Fruit fly (Drosophila melanogaster) whole organism, pupa: ENCODE data around the gene CG33158.
A peak's percentile ranks its signal among the peaks of the same experiment; 100 is the strongest.

Experiments
- CG10348 ChIP-seq: fragments of 200-800 bp; sonication (Bioruptor generic); IDR thresholded peaks from 2 replicates; pipeline ENCODE4 v1.3.6; 2022; ENCODE audit warnings: missing biosample characterization, missing genetic modification characterization
- CG12605 ChIP-seq: fragments of 200-800 bp; sonication (Bioruptor generic); IDR thresholded peaks from 2 replicates; pipeline ENCODE4 v1.3.6; 2022; ENCODE audit warnings: missing biosample characterization, missing genetic modification characterization
- CG13204 ChIP-seq: fragments of 200-800 bp; sonication (Bioruptor generic); optimal IDR thresholded peaks from 2 replicates; lab custom pipeline; 2018; ENCODE audit warnings: missing biosample characterization, mild to moderate bottlenecking, missing genetic modification characterization, moderate library complexity
- CG14655 ChIP-seq: fragments of 200-800 bp; sonication (Bioruptor generic); optimal IDR thresholded peaks from 3 replicates; lab custom pipeline; 2017; ENCODE audit warnings: mild to moderate bottlenecking, missing biosample characterization, missing genetic modification reagents, missing genetic modification characterization
- CG15710 ChIP-seq: fragments of 200-800 bp; sonication (Bioruptor generic); optimal IDR thresholded peaks from 2 replicates; lab custom pipeline; 2018; ENCODE audit warnings: missing biosample characterization, mild to moderate bottlenecking, missing genetic modification characterization, moderate library complexity
- CG17806 ChIP-seq: fragments of 200-800 bp; sonication (Bioruptor generic); optimal IDR thresholded peaks from 2 replicates; lab custom pipeline; 2018; ENCODE audit warnings: missing biosample characterization, mild to moderate bottlenecking, missing genetic modification characterization, moderate library complexity
- CG32121 ChIP-seq: fragments of 200-800 bp; sonication (Bioruptor generic); IDR thresholded peaks from 2 replicates; pipeline ENCODE4 v1.3.6; 2022; ENCODE audit warnings: missing biosample characterization, missing genetic modification characterization
- CG34367 ChIP-seq: fragments of 200-800 bp; sonication (Bioruptor generic); optimal IDR thresholded peaks from 2 replicates; lab custom pipeline; 2018; ENCODE audit warnings: missing biosample characterization, mild to moderate bottlenecking, missing genetic modification characterization
- CG4496 ChIP-seq: fragments of 200-800 bp; sonication (Bioruptor generic); IDR thresholded peaks from 3 replicates; pipeline ENCODE4 v1.3.6; 2022; ENCODE audit warnings: missing biosample characterization, missing genetic modification characterization
- CG8159 ChIP-seq: fragments of 200-800 bp; sonication (Bioruptor generic); optimal IDR thresholded peaks from 3 replicates; lab custom pipeline; 2018; ENCODE audit warnings: missing biosample characterization, mild to moderate bottlenecking, missing genetic modification characterization, moderate library complexity
- CG8301 ChIP-seq: fragments of 200-800 bp; sonication (Bioruptor generic); optimal IDR thresholded peaks from 2 replicates; lab custom pipeline; 2018; ENCODE audit warnings: missing biosample characterization, mild to moderate bottlenecking, missing genetic modification characterization
- CG9948 ChIP-seq: fragments of 200-800 bp; sonication (Bioruptor generic); optimal IDR thresholded peaks from 2 replicates; lab custom pipeline; 2018; ENCODE audit warnings: missing biosample characterization, mild to moderate bottlenecking, missing genetic modification characterization, moderate library complexity
- D1 ChIP-seq: fragments of 200-800 bp; sonication (Bioruptor generic); optimal IDR thresholded peaks from 2 replicates; lab custom pipeline; 2018; ENCODE audit warnings: missing biosample characterization, mild to moderate bottlenecking, missing genetic modification characterization, moderate library complexity
- EcR ChIP-seq: fragments of 200-800 bp; sonication (Bioruptor generic); optimal IDR thresholded peaks from 3 replicates; lab custom pipeline; 2019; ENCODE audit warnings: missing biosample characterization, missing genetic modification characterization, mild to moderate bottlenecking, moderate library complexity, missing genetic modification reagents
- Ets98B ChIP-seq: fragments of 200-800 bp; sonication (Bioruptor generic); IDR thresholded peaks from 2 replicates; pipeline ENCODE4 v1.3.6; 2022; ENCODE audit warnings: missing biosample characterization, missing genetic modification characterization
- Pif1A ChIP-seq: fragments of 200-800 bp; sonication (Bioruptor generic); optimal IDR thresholded peaks from 3 replicates; lab custom pipeline; 2016; ENCODE audit warnings: missing biosample characterization, missing genetic modification characterization
- Pif1B ChIP-seq: fragments of 200-800 bp; sonication (Bioruptor generic); optimal IDR thresholded peaks from 3 replicates; lab custom pipeline; 2016; ENCODE audit warnings: missing biosample characterization, missing genetic modification characterization
- Snoo ChIP-seq: fragments of 200-800 bp; sonication (Bioruptor generic); optimal IDR thresholded peaks from 3 replicates; lab custom pipeline; 2017; ENCODE audit warnings: missing biosample characterization, mild to moderate bottlenecking, missing genetic modification characterization, inconsistent platforms
- fd96Ca ChIP-seq: fragments of 200-800 bp; sonication (Bioruptor generic); IDR thresholded peaks from 3 replicates; pipeline ENCODE4 v1.3.6; 2022; ENCODE audit warnings: missing biosample characterization, missing genetic modification characterization
- gl ChIP-seq: fragments of 200-800 bp; sonication (Bioruptor generic); optimal IDR thresholded peaks from 2 replicates; lab custom pipeline; 2018; ENCODE audit warnings: missing biosample characterization, mild to moderate bottlenecking, missing genetic modification characterization
- rn ChIP-seq: fragments of 200-800 bp; sonication (Bioruptor generic); IDR thresholded peaks from 2 replicates; pipeline ENCODE4 v1.3.6; 2022; ENCODE audit warnings: missing biosample characterization, missing genetic modification characterization

The CG33158 gene

DNA sequence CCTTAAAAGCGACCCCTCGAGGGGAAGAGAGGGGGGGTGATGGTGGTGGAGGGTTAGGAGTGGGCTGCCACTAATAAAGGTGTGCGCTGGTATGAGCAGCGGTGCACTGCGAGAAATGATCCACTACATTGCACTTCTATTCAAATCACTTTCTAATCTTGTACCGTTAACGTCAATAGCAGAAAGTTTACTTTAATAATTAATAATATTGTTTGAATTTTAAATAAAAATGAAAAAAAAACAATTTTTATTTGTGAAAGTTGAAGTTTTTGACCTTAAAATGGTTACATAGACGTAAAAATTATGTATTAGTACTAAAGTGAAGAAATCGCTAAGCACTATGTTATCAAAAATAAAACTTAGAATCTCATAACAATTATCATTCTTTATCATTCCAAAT lies 26.5 kb upstream of the CG33158 start:
- TF ChIP-seq rn = no peak
- TF ChIP-seq CG8301 (tag; lab: Kevin White, UChicago) = no peak
- TF ChIP-seq CG17806 (tag; lab: Kevin White, UChicago) = peak; percentile 6
- peak; percentile 55 for TF ChIP-seq CG14655 (GFP tag; lab: Kevin White, UChicago)
- TF ChIP-seq CG9948 = peak; percentile 34
- peak; percentile 9 for TF ChIP-seq CG8159 (tag; lab: Kevin White, UChicago)
- TF ChIP-seq CG15710 (tag; lab: Kevin White, UChicago) = peak; percentile 9

DNA sequence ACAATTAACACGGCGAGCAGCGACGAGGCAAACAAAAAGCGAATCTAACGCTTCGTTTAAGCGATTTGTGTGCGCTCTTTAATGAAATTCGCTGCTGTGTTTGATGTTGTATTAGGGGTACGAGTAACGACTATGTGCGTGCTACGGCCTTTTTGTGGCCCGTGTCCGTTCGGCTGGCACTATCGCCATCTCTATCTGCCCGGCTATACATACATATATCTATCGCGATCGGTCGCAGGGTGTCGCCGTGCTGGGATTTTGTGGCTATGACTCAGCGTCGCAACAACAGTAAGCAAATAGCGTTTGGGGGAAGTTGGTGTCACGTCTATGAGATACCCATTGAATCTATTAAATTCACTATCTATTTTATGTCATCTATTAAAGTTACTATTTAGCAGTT lies 25.7 kb upstream of the CG33158 start:
- TF ChIP-seq CG9948 (no peak), CG10348 (no peak), gl (tag; lab: Kevin White, UChicago) (no peak), fd96Ca (GFP tag; lab: Robert Waterston, UW) (no peak), CG17806 (tag; lab: Kevin White, UChicago) (no peak), rn (no peak), CG13204 (GFP tag; lab: Kevin White, UChicago) (no peak)

DNA sequence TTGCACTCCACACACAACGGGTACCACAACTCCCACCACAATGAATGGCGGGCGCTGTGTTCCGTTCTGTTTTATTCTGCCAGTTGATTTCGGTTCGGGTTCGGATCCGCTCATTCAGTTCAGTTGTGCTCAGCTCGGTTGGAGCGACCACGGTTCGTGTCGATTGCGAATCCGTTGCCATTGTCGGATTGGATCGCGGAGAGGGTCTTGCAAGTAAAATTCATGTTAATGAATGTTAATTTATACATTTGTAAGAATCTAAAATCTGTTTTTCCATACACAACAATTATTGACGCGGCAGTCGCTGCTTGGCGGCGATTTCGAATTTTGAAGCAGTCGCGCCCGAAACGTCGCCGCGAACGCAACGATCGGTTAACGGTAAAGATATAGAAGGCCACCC lies 24.9 kb upstream of the CG33158 start, which contains the start of gene Gagr:
TSS of gene Gagr (plus strand) at position 81 of the 400 bp plus-strand sequence.
- TF ChIP-seq fd96Ca (GFP tag; lab: Robert Waterston, UW) (no peak), D1 (no peak), CG12605 (GFP tag; lab: Robert Waterston, UW) (no peak), rn (no peak), CG14655 (GFP tag; lab: Kevin White, UChicago) (no peak), EcR (GFP tag; lab: Kevin White, UChicago) (no peak)

DNA sequence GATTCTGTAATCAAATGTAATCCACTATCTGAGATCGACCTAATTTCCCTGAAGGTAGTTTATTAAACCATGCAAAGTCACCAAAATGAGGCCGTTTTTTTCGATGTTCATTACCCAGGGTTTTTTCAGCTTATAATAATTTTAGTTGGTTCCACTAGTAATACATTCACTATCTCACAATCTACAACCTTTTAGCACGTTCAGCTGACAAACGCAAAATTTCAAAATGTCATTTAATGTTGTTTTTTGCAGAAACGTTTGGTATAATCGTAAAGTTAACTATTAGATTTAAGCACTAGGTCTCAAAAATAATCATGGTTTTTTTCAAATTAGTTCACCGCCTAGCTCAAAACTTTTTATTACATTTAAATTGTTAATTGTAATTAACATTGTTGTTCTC lies 19.2 kb upstream of the CG33158 start, which contains the start of gene CG44836:
TSS of gene CG44836 (minus strand) at position 101 of the 400 bp plus-strand sequence.
- TF ChIP-seq CG8301 (tag; lab: Kevin White, UChicago) = no peak
- TF ChIP-seq CG13204 (GFP tag; lab: Kevin White, UChicago) = no peak
- no peak for TF ChIP-seq CG34367 (tag; lab: Kevin White, UChicago)
- TF ChIP-seq Ets98B (GFP tag; lab: Robert Waterston, UW) = no peak
- TF ChIP-seq CG8159 (tag; lab: Kevin White, UChicago) = no peak
- no peak for TF ChIP-seq EcR (GFP tag; lab: Kevin White, UChicago)
- TF ChIP-seq CG9948 = no peak
- TF ChIP-seq CG15710 (tag; lab: Kevin White, UChicago) = no peak
- TF ChIP-seq CG17806 (tag; lab: Kevin White, UChicago) = no peak

DNA sequence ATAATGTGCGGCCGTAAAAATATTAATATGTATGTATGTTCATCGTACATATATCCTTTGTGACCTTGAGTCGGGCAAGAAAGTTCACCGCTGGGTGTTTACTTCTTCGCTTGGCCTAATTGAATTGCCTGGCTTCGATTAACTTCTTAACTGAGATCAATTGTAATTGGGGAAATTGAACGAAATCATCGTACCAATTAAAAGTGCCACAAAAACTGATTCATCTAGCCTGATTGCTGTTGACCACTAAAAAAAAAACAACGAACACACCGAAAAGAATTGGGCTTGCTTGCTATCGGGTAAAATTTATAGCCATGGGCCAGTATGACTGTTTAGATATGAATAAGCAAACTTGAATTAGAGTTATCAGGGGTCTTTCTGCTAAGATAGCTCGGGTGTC lies 17.1 kb upstream of the CG33158 start:
- TF ChIP-seq CG17806 (tag; lab: Kevin White, UChicago) = no peak

DNA sequence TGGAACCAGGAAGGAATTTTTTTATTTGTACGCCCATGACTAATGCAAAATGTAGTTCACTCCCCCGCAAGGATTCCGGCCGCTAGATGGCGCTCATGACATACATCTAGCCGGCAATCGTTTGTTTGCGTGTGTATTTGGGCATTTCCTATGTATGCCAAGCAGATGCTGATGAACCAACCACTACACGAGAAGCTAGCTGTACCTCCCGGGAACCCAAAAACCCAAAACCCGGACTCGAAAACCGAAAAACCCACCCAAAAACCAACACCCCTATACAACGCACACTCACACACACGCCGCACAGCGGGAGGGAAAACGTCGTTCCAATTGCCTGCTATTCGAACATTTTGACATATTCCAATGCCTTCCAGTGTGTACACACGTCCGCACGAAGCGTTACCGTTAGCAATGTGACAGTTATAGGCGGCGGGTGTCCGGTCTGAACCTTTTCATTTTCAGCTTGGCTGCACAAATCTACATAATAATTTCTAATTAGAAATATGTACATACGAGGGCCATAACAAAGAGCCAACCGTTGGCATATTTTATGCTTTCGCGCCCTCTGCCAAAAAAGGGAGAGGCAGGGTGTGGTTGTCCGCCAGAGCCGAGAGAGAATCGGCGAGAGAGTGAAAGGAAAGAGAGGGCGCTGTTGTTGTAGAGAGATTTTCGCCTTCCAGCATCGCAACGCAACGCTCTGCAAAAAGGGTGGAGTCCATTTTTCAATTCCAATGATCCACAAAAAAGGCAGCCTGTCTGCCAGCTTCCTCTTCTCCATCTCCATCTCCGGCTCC lies 11.4 kb upstream of the CG33158 start:
- TF ChIP-seq D1 (no peak), CG14655 (GFP tag; lab: Kevin White, UChicago) (no peak), CG10348 (no peak), rn (no peak), Ets98B (GFP tag; lab: Robert Waterston, UW) (no peak; the same call in 1 of the 2 replicates), CG32121 (no peak), fd96Ca (GFP tag; lab: Robert Waterston, UW) (no peak), CG8159 (tag; lab: Kevin White, UChicago) (no peak), CG13204 (GFP tag; lab: Kevin White, UChicago) (no peak), gl (tag; lab: Kevin White, UChicago) (no peak), EcR (GFP tag; lab: Kevin White, UChicago) (no peak), Pif1B (GFP tag; lab: Kevin White, UChicago) (no peak), CG12605 (GFP tag; lab: Robert Waterston, UW) (no peak), CG8301 (tag; lab: Kevin White, UChicago) (no peak), CG17806 (tag; lab: Kevin White, UChicago) (no peak), Pif1A (no peak)

DNA sequence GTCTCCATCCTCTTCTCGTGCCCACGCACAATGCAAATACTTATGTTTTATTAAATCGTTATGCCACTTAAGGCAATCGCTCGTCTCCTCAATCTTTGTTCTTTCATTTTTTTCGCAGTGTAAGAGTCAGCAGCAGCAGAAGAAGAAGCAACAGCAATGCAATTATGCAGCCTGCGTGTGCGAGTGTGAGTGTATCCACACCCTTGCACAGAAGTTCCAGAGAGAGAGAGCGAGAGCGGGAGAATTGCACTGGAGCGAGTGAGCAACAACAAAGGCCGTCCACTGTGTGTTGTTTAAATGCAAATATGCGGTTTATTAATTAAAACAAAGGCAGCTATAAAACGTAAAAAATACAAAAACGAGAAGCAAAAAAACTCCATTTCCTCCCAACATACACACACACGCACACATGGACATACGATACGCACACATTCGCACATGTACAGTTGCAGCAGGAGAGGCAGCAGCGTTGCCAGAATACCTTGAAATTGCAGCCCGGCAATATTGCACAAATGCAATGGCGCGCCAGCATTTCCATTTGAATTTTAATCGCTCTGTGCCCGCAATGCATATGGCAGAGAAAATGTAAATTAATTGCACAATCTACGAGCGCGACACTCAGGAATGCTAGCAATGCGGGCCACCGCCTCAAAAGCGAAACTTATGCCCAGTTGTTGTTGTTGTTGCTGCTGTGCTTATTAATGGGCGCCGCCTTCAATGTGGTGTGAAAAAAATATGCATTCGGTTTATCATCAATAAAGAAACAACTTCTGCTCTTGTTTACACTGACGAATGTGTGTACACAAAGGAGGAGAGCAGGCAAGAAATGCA lies 10.6 kb upstream of the CG33158 start:
- TF ChIP-seq Pif1A (peak; percentile 44), CG14655 (GFP tag; lab: Kevin White, UChicago) (peak; percentile 59), CG15710 (tag; lab: Kevin White, UChicago) (peak; percentile 47), Pif1B (GFP tag; lab: Kevin White, UChicago) (peak; percentile 54), CG17806 (tag; lab: Kevin White, UChicago) (peak; percentile 49), Snoo (tag; lab: Kevin White, UChicago) (peak; percentile 46), Ets98B (GFP tag; lab: Robert Waterston, UW) (0 out of 2 replicates have a peak, but pooled peaks have one; percentile 51), rn (peak; percentile 23; the same call in 1 of the 2 replicates), CG10348 (no peak), CG8159 (tag; lab: Kevin White, UChicago) (peak; percentile 77), CG8301 (tag; lab: Kevin White, UChicago) (peak; percentile 64), CG13204 (GFP tag; lab: Kevin White, UChicago) (peak; percentile 43), gl (tag; lab: Kevin White, UChicago) (peak; percentile 53), CG9948 (peak; percentile 13), CG12605 (GFP tag; lab: Robert Waterston, UW) (peak; percentile 33; the same call in 1 of the 2 replicates), CG34367 (tag; lab: Kevin White, UChicago) (peak; percentile 20), CG4496 (GFP tag; lab: Robert Waterston, UW) (peak; percentile 74; the same call in 2 of the 3 replicates), CG32121 (no peak; the same call in 1 of the 2 replicates), EcR (GFP tag; lab: Kevin White, UChicago) (peak; percentile 42), fd96Ca (GFP tag; lab: Robert Waterston, UW) (peak; percentile 73), D1 (no peak)
